Worm (Caenorhabditis elegans) whole organism, late embryonic: ENCODE results near the gene ges-1.

ENCODE experiments used
- C38D4.7 ChIP-seq: fragments of 200-800 bp; sonication (Bioruptor generic); optimal IDR thresholded peaks from 2 replicates; lab custom pipeline; 2018; ENCODE audit warnings: mild to moderate bottlenecking, missing genetic modification characterization, moderate library complexity, missing compliant biosample characterization
- ama-1 ChIP-seq: fragments of 150-350 bp; optimal IDR thresholded peaks from 2 replicates; lab custom pipeline; 2014
- ceh-9 ChIP-seq: sonication (generic microtip); optimal IDR thresholded peaks from 2 replicates; lab custom pipeline; 2016; ENCODE audit warnings: mild to moderate bottlenecking, missing genetic modification characterization, inconsistent platforms, missing compliant biosample characterization
- eyg-1 ChIP-seq: sonication (generic microtip); optimal IDR thresholded peaks from 2 replicates; lab custom pipeline; 2016; ENCODE audit warnings: missing genotype, missing genetic modification characterization, missing compliant biosample characterization
- fkh-10 ChIP-seq: fragments of 150-350 bp; optimal IDR thresholded peaks from 2 replicates; lab custom pipeline; 2014; ENCODE audit warnings: missing biosample characterization, missing genetic modification reagents, missing genetic modification characterization
- gmeb-2 ChIP-seq: sonication (generic microtip); optimal IDR thresholded peaks from 2 replicates; lab custom pipeline; 2016; ENCODE audit warnings: missing genetic modification characterization, inconsistent platforms, missing compliant biosample characterization
- pha-4 ChIP-seq: fragments of 150-350 bp; optimal IDR thresholded peaks from 2 replicates; lab custom pipeline; 2018; ENCODE audit warnings: missing biosample characterization, missing genetic modification reagents, missing genetic modification characterization
- pqm-1 ChIP-seq: sonication (generic microtip); optimal IDR thresholded peaks from 2 replicates; lab custom pipeline; 2016; ENCODE audit warnings: missing genetic modification characterization, missing compliant biosample characterization
- pros-1 ChIP-seq: fragments of 150-350 bp; optimal IDR thresholded peaks from 2 replicates; lab custom pipeline; 2014; ENCODE audit warnings: missing biosample characterization, missing genetic modification reagents, missing genetic modification characterization
- rnt-1 ChIP-seq: sonication (generic microtip); optimal IDR thresholded peaks from 2 replicates; lab custom pipeline; 2016; ENCODE audit warnings: missing genetic modification characterization, missing compliant biosample characterization
- unc-86 ChIP-seq: sonication (generic microtip); optimal IDR thresholded peaks from 2 replicates; lab custom pipeline; 2016; ENCODE audit warnings: missing genetic modification characterization, missing compliant biosample characterization

ce11 chrV:1422269-1422668 lies 9.7 kb downstream of the ges-1 start:
- TF ChIP-seq fkh-10 (GFP tag; lab: Kevin White, UChicago), result no peak
- no peak for TF ChIP-seq gmeb-2
- TF ChIP-seq ama-1 (lab: Kevin White, UChicago), result no peak
- TF ChIP-seq rnt-1 (tag; lab: Kevin White, UChicago), result no peak
- TF ChIP-seq ceh-9 (tag; lab: Kevin White, UChicago), result no peak
- no peak for TF ChIP-seq C38D4.7 (GFP tag; lab: Kevin White, UChicago)
- TF ChIP-seq pros-1 (tag; lab: Kevin White, UChicago), result no peak
- TF ChIP-seq eyg-1 (tag; lab: Kevin White, UChicago), result no peak
- no peak for TF ChIP-seq pha-4
- no peak for TF ChIP-seq pqm-1 (tag; lab: Kevin White, UChicago)
- TF ChIP-seq unc-86, result no peak
